Worm (Caenorhabditis elegans) whole organism, late embryonic: ENCODE data around the gene T20G5.13.

Experiments used
- C38D4.7 ChIP-seq: fragments of 200-800 bp; sonication (Bioruptor generic); optimal IDR thresholded peaks from 2 replicates; lab custom pipeline; 2018; ENCODE audit warnings: mild to moderate bottlenecking, missing genetic modification characterization, moderate library complexity, missing compliant biosample characterization
- K09A11.1 ChIP-seq: sonication (generic microtip); optimal IDR thresholded peaks from 2 replicates; lab custom pipeline; 2017; ENCODE audit warnings: antibody characterized with exemption, mild to moderate bottlenecking, missing genetic modification characterization, missing compliant biosample characterization; ENCODE audit not compliant: insufficient read depth
- T23F11.4 ChIP-seq: fragments of 200-800 bp; sonication (Bioruptor generic); optimal IDR thresholded peaks from 2 replicates; lab custom pipeline; 2018; ENCODE audit warnings: mild to moderate bottlenecking, missing genetic modification characterization, missing compliant biosample characterization
- ama-1 ChIP-seq: fragments of 150-350 bp; optimal IDR thresholded peaks from 2 replicates; lab custom pipeline; 2014
- ceh-24 ChIP-seq: sonication (generic microtip); optimal IDR thresholded peaks from 2 replicates; lab custom pipeline; 2016; ENCODE audit warnings: mild to moderate bottlenecking, missing genetic modification characterization, missing compliant biosample characterization
- ceh-31 ChIP-seq: sonication (generic microtip); optimal IDR thresholded peaks from 2 replicates; lab custom pipeline; 2016; ENCODE audit warnings: missing genetic modification characterization, missing compliant biosample characterization
- ceh-34 ChIP-seq: sonication (generic microtip); optimal IDR thresholded peaks from 2 replicates; lab custom pipeline; 2016; ENCODE audit warnings: mild to moderate bottlenecking, missing genetic modification characterization, missing compliant biosample characterization
- ceh-6 ChIP-seq: fragments of 200-800 bp; sonication (Bioruptor generic); optimal IDR thresholded peaks from 2 replicates; lab custom pipeline; 2018; ENCODE audit warnings: mild to moderate bottlenecking, missing genetic modification characterization, missing compliant biosample characterization
- ceh-9 ChIP-seq: sonication (generic microtip); optimal IDR thresholded peaks from 2 replicates; lab custom pipeline; 2016; ENCODE audit warnings: mild to moderate bottlenecking, missing genetic modification characterization, inconsistent platforms, missing compliant biosample characterization
- eyg-1 ChIP-seq: sonication (generic microtip); optimal IDR thresholded peaks from 2 replicates; lab custom pipeline; 2016; ENCODE audit warnings: missing genotype, missing genetic modification characterization, missing compliant biosample characterization
- fax-1 ChIP-seq: sonication (generic microtip); optimal IDR thresholded peaks from 2 replicates; lab custom pipeline; 2016; ENCODE audit warnings: missing genotype, missing genetic modification characterization, missing compliant biosample characterization
- gmeb-2 ChIP-seq: sonication (generic microtip); optimal IDR thresholded peaks from 2 replicates; lab custom pipeline; 2016; ENCODE audit warnings: missing genetic modification characterization, inconsistent platforms, missing compliant biosample characterization
- hlh-15 ChIP-seq: sonication (generic microtip); optimal IDR thresholded peaks from 2 replicates; lab custom pipeline; 2016; ENCODE audit warnings: missing genetic modification characterization, missing compliant biosample characterization
- hlh-30 ChIP-seq: sonication (generic microtip); optimal IDR thresholded peaks from 2 replicates; lab custom pipeline; 2017; ENCODE audit warnings: antibody characterized with exemption, missing genetic modification characterization, missing compliant biosample characterization; ENCODE audit not compliant: insufficient read depth
- hlh-6 ChIP-seq: sonication (generic microtip); optimal IDR thresholded peaks from 2 replicates; lab custom pipeline; 2016; ENCODE audit warnings: missing genotype, missing genetic modification characterization, missing compliant biosample characterization
- lim-6 ChIP-seq: sonication (generic microtip); optimal IDR thresholded peaks from 2 replicates; lab custom pipeline; 2016; ENCODE audit warnings: missing genetic modification characterization, missing compliant biosample characterization
- mec-3 ChIP-seq: sonication (generic microtip); optimal IDR thresholded peaks from 2 replicates; lab custom pipeline; 2016; ENCODE audit warnings: borderline replicate concordance, missing genetic modification characterization, missing compliant biosample characterization
- nfya-1 ChIP-seq: sonication (generic microtip); optimal IDR thresholded peaks from 2 replicates; lab custom pipeline; 2017; ENCODE audit warnings: missing genetic modification characterization, mild to moderate bottlenecking, missing compliant biosample characterization, antibody characterized with exemption, moderate library complexity
- nhr-11 ChIP-seq: fragments of 150-350 bp; optimal IDR thresholded peaks from 2 replicates; lab custom pipeline; 2014; ENCODE audit warnings: missing biosample characterization, missing genetic modification characterization
- nhr-232 ChIP-seq: sonication (generic microtip); optimal IDR thresholded peaks from 2 replicates; lab custom pipeline; 2016; ENCODE audit warnings: missing genetic modification characterization, missing compliant biosample characterization
- npax-4 ChIP-seq: sonication (generic microtip); optimal IDR thresholded peaks from 2 replicates; lab custom pipeline; 2016; ENCODE audit warnings: missing genetic modification characterization, missing compliant biosample characterization
- pag-3 ChIP-seq: sonication (generic microtip); optimal IDR thresholded peaks from 2 replicates; lab custom pipeline; 2016; ENCODE audit warnings: missing compliant biosample characterization, missing genetic modification characterization, borderline replicate concordance
- pha-4 ChIP-seq: fragments of 150-350 bp; optimal IDR thresholded peaks from 2 replicates; lab custom pipeline; 2018; ENCODE audit warnings: missing biosample characterization, missing genetic modification reagents, missing genetic modification characterization
- sdc-2 ChIP-seq: sonication (generic microtip); optimal IDR thresholded peaks from 2 replicates; lab custom pipeline; 2016; ENCODE audit warnings: missing genotype, missing genetic modification characterization, missing compliant biosample characterization
- sox-2 ChIP-seq: fragments of 200-800 bp; sonication (Bioruptor generic); IDR thresholded peaks from 2 replicates; pipeline ENCODE4 v1.3.6; 2022; ENCODE audit warnings: missing genetic modification reagents, missing genetic modification characterization, missing compliant biosample characterization
- unc-42 ChIP-seq: sonication (generic microtip); optimal IDR thresholded peaks from 2 replicates; lab custom pipeline; 2016; ENCODE audit warnings: missing genotype, missing genetic modification characterization, missing compliant biosample characterization
- zip-5 ChIP-seq: sonication (generic microtip); optimal IDR thresholded peaks from 2 replicates; lab custom pipeline; 2016; ENCODE audit warnings: missing genetic modification characterization, missing compliant biosample characterization

T20G5.13 gene

DNA sequence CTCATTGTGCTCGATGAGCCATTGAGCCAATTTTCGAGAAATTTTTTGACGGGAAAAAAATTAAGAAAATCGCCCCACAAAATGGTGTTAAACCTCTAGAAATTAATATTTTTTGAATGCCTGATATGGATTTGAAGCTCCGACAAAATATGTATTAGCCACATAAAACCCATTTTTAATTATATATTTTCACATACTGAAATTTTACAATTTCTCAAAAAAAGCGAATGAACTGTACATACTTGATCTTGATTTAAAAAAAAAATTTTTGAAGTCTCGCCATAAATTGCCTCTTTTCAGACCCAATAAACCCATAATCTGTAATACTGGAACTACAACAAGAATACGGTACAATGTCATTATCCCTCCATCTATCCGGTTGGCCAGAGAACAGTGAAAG lies 48.6 kb downstream of the T20G5.13 start, which contains the start of gene nac-3:
nac-3 (plus strand) TSS at position 301 of the 400 bp plus-strand sequence.
- TF ChIP-seq K09A11.1 (tag; lab: Kevin White, UChicago), result no peak

DNA sequence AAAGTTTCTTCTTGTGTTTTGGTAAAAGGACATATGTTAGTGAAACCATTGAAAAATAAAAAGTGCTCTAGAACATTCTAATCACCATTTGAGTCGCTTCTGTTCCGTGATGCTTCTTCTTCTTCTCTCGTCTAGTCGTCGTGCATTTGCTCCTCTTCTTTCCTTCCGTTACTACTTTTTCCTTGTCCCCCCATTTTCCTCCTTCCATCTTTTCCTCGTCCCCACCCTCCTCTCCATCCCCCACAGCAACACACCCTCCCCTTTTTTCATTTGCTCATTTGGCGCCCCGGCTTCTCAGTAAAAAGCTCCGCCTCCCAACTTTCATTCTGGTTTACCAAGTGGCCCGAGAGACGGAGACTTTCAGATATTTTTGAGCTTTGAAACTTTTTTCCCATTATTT lies 49.4 kb downstream of the T20G5.13 start:
- TF ChIP-seq ceh-34 (tag; lab: Kevin White, UChicago), result no peak
- no peak for TF ChIP-seq K09A11.1 (tag; lab: Kevin White, UChicago)
- no peak for TF ChIP-seq C38D4.7
- no peak for TF ChIP-seq hlh-15 (tag; lab: Kevin White, UChicago)
- TF ChIP-seq, all 69 proteins: peak for 0

DNA sequence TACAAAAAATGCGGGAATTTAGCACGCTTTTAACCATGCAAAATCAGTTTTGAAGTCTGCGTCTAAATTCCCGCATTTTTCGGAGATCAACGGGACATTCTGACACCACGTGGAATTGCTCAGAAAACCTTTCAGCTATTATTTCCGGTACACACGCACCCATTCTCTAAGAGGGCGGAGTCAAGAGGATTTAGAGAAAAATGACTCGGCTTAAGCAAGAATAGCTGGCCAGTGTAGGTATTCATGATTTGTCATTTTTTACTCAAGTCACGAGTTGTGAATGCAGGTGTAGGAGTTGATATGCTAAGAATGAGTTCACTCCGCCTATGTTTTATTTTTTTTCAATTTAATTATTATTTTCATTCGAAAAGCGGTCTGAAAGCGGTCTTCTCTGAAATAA lies 50.4 kb downstream of the T20G5.13 start:
- TF ChIP-seq pha-4 (tag; lab: Kevin White, UChicago) (no peak), T23F11.4 (GFP tag; lab: Kevin White, UChicago) (no peak), eyg-1 (no peak), nfya-1 (tag; lab: Kevin White, UChicago) (no peak), ama-1 (no peak), unc-42 (tag; lab: Kevin White, UChicago) (no peak), mec-3 (no peak), npax-4 (tag; lab: Kevin White, UChicago) (no peak), nhr-11 (tag; lab: Kevin White, UChicago) (no peak), zip-5 (tag; lab: Kevin White, UChicago) (no peak), hlh-6 (tag; lab: Kevin White, UChicago) (no peak), ceh-9 (tag; lab: Kevin White, UChicago) (no peak), ceh-6 (no peak), nhr-232 (tag; lab: Kevin White, UChicago) (no peak), gmeb-2 (tag; lab: Kevin White, UChicago) (no peak), hlh-15 (tag; lab: Kevin White, UChicago) (no peak)
- TF ChIP-seq, all 69 proteins: peak for 0

DNA sequence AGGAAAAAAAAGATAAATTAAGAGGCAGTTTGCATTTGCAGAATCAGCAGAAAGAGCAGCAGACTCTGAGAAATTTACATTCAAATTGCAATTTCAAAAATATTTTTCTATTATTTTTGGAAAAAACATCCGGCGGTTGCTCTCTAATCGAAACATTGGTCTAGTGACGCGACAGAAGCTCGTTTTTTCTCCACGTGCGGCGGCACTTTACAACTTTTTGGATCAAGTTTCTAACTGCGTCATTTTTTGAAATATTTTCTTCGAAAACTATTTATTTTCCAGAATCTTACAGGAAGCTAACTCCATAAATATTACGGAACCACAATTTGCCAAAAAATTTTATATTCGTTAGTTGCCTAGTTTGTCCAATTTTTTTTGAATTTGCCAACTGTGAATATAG lies 51.2 kb downstream of the T20G5.13 start:
- no peak for TF ChIP-seq ceh-31 (tag; lab: Kevin White, UChicago)
- no peak for TF ChIP-seq hlh-30
- no peak for TF ChIP-seq ceh-24 (tag; lab: Kevin White, UChicago)
- no peak for TF ChIP-seq lim-6 (tag; lab: Kevin White, UChicago)
- no peak for TF ChIP-seq pag-3
- no peak for TF ChIP-seq sox-2 (GFP tag; lab: Robert Waterston, UW)
- no peak for TF ChIP-seq nhr-11 (tag; lab: Kevin White, UChicago)
- TF ChIP-seq mec-3, result no peak
- no peak for TF ChIP-seq fax-1 (tag; lab: Kevin White, UChicago)
- TF ChIP-seq sdc-2, result no peak
- TF ChIP-seq nhr-232 (tag; lab: Kevin White, UChicago), result no peak
